Worm (Caenorhabditis elegans): Measurements from ENCODE around the gene C02F5.12.

DNA sequence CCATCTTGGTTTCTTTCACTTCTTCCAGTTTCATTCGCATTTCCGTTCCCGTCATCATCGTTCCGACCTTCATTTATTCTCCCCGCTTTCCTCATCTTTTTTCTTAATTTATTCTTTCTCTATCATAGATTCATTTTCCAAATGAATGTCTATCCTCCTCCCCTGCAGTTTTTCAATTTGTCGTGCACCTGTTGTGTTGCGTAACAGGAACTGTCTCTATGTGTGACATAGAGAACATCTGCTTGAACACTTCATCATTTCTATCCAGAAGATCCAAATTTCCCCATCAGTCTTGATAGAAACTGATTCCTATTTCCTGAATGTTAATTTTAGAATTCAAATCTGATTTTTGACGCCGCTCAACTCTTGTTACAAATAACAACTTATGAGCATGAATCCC, 40.7 kb upstream of the C02F5.12 start:
- TF ChIP-seq tbx-37 (GFP tag; conservative IDR thresholded peaks at IDR 0.05) (no peak), ama-1 (optimal IDR thresholded peaks at IDR 0.05) (no peak), ets-7 (tag; optimal IDR thresholded peaks at IDR 0.05) (no peak), ceh-36 (tag; optimal IDR thresholded peaks at IDR 0.05) (no peak), tra-4 (tag; optimal IDR thresholded peaks at IDR 0.05) (no peak), scrt-1 (GFP tag; IDR thresholded peaks at IDR 0.05) (no peak), hnd-1 (tag; optimal IDR thresholded peaks at IDR 0.05) (no peak), F13C5.2 (tag; optimal IDR thresholded peaks at IDR 0.05) (no peak), aly-1 (tag; optimal IDR thresholded peaks at IDR 0.05) (no peak), flt-1 (GFP tag; IDR thresholded peaks at IDR 0.05) (no peak), hmbx-1 (tag; optimal IDR thresholded peaks at IDR 0.05) (no peak), B0310.2 (tag; optimal IDR thresholded peaks at IDR 0.05) (no peak), sea-1 (GFP tag; conservative IDR thresholded peaks at IDR 0.05) (no peak), hmg-4 (GFP tag; optimal IDR thresholded peaks at IDR 0.05) (no peak)
